Fruit fly (Drosophila melanogaster) whole organism: ENCODE results near the gene sds22.

Experiments used
- CG8478 ChIP-seq: fragments of >200 bp; optimal IDR thresholded peaks from 2 replicates; lab custom pipeline; 2018; ENCODE audit warnings: inconsistent platforms
- Dll ChIP-seq: fragments of >200 bp; optimal IDR thresholded peaks from 2 replicates; lab custom pipeline; 2017
- EcR ChIP-seq, 2 experiments: fragments of >200 bp; optimal IDR thresholded peaks; 2 replicates each; lab custom pipeline; 2017; ENCODE audit warnings: missing biosample characterization in 2 of 2, missing genetic modification characterization in 2 of 2, missing genetic modification reagents in 2 of 2
- pan ChIP-seq: fragments of >200 bp; optimal IDR thresholded peaks from 2 replicates; lab custom pipeline; 2017
- psq ChIP-seq: fragments of >200 bp; optimal IDR thresholded peaks from 2 replicates; lab custom pipeline; 2017
- usp ChIP-seq: fragments of >200 bp; optimal IDR thresholded peaks from 2 replicates; lab custom pipeline; 2017; ENCODE audit warnings: missing biosample characterization, missing genetic modification characterization, mixed read lengths

sds22 gene

dm6 chr3R:17440628-17441027, 49.2 kb downstream of the sds22 start, which contains the start of gene CG14331:
Gene CG14331 (minus strand): TSS chr3R:17440728.
- TF ChIP-seq CG8478: no peak
- no peak for TF ChIP-seq Dll
- TF ChIP-seq EcR (GFP tag; optimal IDR thresholded peaks at IDR 0.05; lab: Kevin White, UChicago): no peak
- no peak for TF ChIP-seq psq (lab: Kevin White, UChicago)
- TF ChIP-seq usp: no peak
- TF ChIP-seq pan (lab: Kevin White, UChicago): no peak
